Worm (Caenorhabditis elegans) whole organism, late embryonic: ENCODE results near the gene abhd-5.1.

Source experiments
- C08G9.2 ChIP-seq: sonication (generic microtip); optimal IDR thresholded peaks from 2 replicates; lab custom pipeline; 2016; ENCODE audit warnings: mild to moderate bottlenecking, missing genetic modification characterization, moderate library complexity, missing compliant biosample characterization
- Y22D7AL.16 ChIP-seq: sonication (generic microtip); optimal IDR thresholded peaks from 2 replicates; lab custom pipeline; 2016; ENCODE audit warnings: missing genetic modification characterization, missing compliant biosample characterization
- ceh-31 ChIP-seq: sonication (generic microtip); optimal IDR thresholded peaks from 2 replicates; lab custom pipeline; 2016; ENCODE audit warnings: missing genetic modification characterization, missing compliant biosample characterization
- fkh-10 ChIP-seq: fragments of 150-350 bp; optimal IDR thresholded peaks from 2 replicates; lab custom pipeline; 2014; ENCODE audit warnings: missing biosample characterization, missing genetic modification reagents, missing genetic modification characterization
- hlh-15 ChIP-seq: sonication (generic microtip); optimal IDR thresholded peaks from 2 replicates; lab custom pipeline; 2016; ENCODE audit warnings: missing genetic modification characterization, missing compliant biosample characterization
- npax-4 ChIP-seq: sonication (generic microtip); optimal IDR thresholded peaks from 2 replicates; lab custom pipeline; 2016; ENCODE audit warnings: missing genetic modification characterization, missing compliant biosample characterization
- pat-9 ChIP-seq: fragments of 200-800 bp; sonication (Bioruptor generic); optimal IDR thresholded peaks from 2 replicates; lab custom pipeline; 2018; ENCODE audit warnings: mild to moderate bottlenecking, missing genetic modification characterization, moderate library complexity, missing compliant biosample characterization
- tbx-2 ChIP-seq: sonication (generic microtip); optimal IDR thresholded peaks from 2 replicates; lab custom pipeline; 2016; ENCODE audit warnings: missing genetic modification characterization, missing compliant biosample characterization

ce11 chrV:4851969-4852368 lies 4.5 kb downstream of the abhd-5.1 start:
- TF ChIP-seq ceh-31 (tag; lab: Kevin White, UChicago) (no peak), npax-4 (no peak), tbx-2 (tag; lab: Kevin White, UChicago) (no peak), fkh-10 (GFP tag; lab: Kevin White, UChicago) (no peak), C08G9.2 (tag; lab: Kevin White, UChicago) (no peak), hlh-15 (tag; lab: Kevin White, UChicago) (no peak), Y22D7AL.16 (no peak), pat-9 (tag; lab: Kevin White, UChicago) (no peak)
